Worm (Caenorhabditis elegans) whole organism, L2 larva: ENCODE results near the gene clec-252.

Experiments
- R02D3.7 ChIP-seq: fragments of 150-350 bp; optimal IDR thresholded peaks from 2 replicates; lab custom pipeline; 2014; ENCODE audit warnings: missing biosample characterization, missing genetic modification characterization
- ceh-82 ChIP-seq: fragments of 150-350 bp; optimal IDR thresholded peaks from 2 replicates; lab custom pipeline; 2014; ENCODE audit warnings: missing biosample characterization, missing genetic modification characterization
- mdl-1 ChIP-seq, 2 experiments: fragments of 150-350 bp in 1 of 2; sonication (generic microtip) in 1 of 2; optimal IDR thresholded peaks; 2 replicates each; lab custom pipeline; 2017; ENCODE audit warnings: missing biosample characterization in 2 of 2, missing genetic modification characterization in 2 of 2
- nhr-11 ChIP-seq: fragments of 150-350 bp; optimal IDR thresholded peaks from 2 replicates; lab custom pipeline; 2014; ENCODE audit warnings: missing biosample characterization, missing genetic modification characterization
- nhr-12 ChIP-seq: fragments of 150-350 bp; optimal IDR thresholded peaks from 2 replicates; lab custom pipeline; 2014; ENCODE audit warnings: missing biosample characterization, missing genetic modification characterization
- nhr-237 ChIP-seq: fragments of 150-350 bp; optimal IDR thresholded peaks from 2 replicates; lab custom pipeline; 2014; ENCODE audit warnings: missing biosample characterization, missing genetic modification characterization
- skn-1 ChIP-seq: sonication (generic microtip); optimal IDR thresholded peaks from 2 replicates; lab custom pipeline; 2017; ENCODE audit warnings: missing biosample characterization, missing genetic modification characterization
- snpc-4 ChIP-seq: fragments of 150-350 bp; optimal IDR thresholded peaks from 2 replicates; lab custom pipeline; 2014; ENCODE audit warnings: missing biosample characterization, missing genetic modification characterization
- unc-39 ChIP-seq: fragments of 150-350 bp; optimal IDR thresholded peaks from 2 replicates; lab custom pipeline; 2014; ENCODE audit warnings: missing biosample characterization, missing genetic modification characterization
- unc-62 ChIP-seq: fragments of 150-350 bp; optimal IDR thresholded peaks from 2 replicates; lab custom pipeline; 2014; ENCODE audit warnings: missing biosample characterization, missing genetic modification reagents, missing genetic modification characterization
- ztf-11 ChIP-seq: sonication (generic microtip); optimal IDR thresholded peaks from 2 replicates; lab custom pipeline; 2017; ENCODE audit warnings: missing biosample characterization, missing genetic modification characterization
- ztf-4 ChIP-seq: fragments of 150-350 bp; optimal IDR thresholded peaks from 2 replicates; lab custom pipeline; 2014; ENCODE audit warnings: missing biosample characterization, missing genetic modification characterization

DNA sequence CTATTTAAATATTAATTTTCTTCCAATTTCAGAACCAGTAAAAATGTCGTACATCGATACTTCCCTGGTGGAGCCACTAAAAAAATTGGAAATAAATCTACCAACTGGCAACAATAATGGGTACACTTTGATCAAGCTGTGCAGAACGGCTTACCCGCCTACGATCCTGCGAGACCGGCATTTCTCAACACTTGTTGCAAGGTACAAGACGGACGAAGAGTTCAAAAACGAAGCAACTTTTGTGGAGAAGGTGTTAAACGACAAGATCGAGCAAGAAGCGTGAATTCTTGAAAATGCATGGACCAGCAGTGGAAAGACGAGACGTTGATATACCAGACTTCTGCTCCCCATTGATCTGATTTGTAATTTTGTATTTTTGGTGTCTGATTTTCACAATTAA, 37.3 kb downstream of the clec-252 start:
- TF ChIP-seq nhr-237 (tag; lab: Kevin White, UChicago) = no peak
- TF ChIP-seq nhr-11 (tag; lab: Kevin White, UChicago) = no peak
- no peak for TF ChIP-seq skn-1
- TF ChIP-seq nhr-12 = no peak
- TF ChIP-seq mdl-1 (tag; optimal IDR thresholded peaks at IDR 0.05; lab: Kevin White, UChicago) = no peak
- no peak for TF ChIP-seq unc-39 (tag; lab: Kevin White, UChicago)
- no peak for TF ChIP-seq snpc-4 (tag; lab: Kevin White, UChicago)
- TF ChIP-seq unc-62 (GFP tag; lab: Kevin White, UChicago) = no peak
- TF ChIP-seq ceh-82 = no peak
- TF ChIP-seq ztf-4 = no peak
- no peak for TF ChIP-seq R02D3.7 (tag; lab: Kevin White, UChicago)
- no peak for TF ChIP-seq ztf-11 (tag; lab: Kevin White, UChicago)
